Worm (Caenorhabditis elegans) whole organism, mixed stage, embryonic: ENCODE results near the gene bgal-2.

Experiments
- ces-1 ChIP-seq: fragments of 150-350 bp; optimal IDR thresholded peaks from 2 replicates; lab custom pipeline; 2014; ENCODE audit warnings: missing biosample characterization, missing genetic modification reagents, missing genetic modification characterization
- elt-1 ChIP-seq: sonication (generic microtip); optimal IDR thresholded peaks from 2 replicates; lab custom pipeline; 2017; ENCODE audit warnings: missing genetic modification characterization, mild to moderate bottlenecking, missing compliant biosample characterization, antibody characterized with exemption, moderate library complexity, borderline replicate concordance; ENCODE audit not compliant: insufficient read depth
- flh-1 ChIP-seq: fragments of 200-800 bp; sonication (Bioruptor generic); optimal IDR thresholded peaks from 2 replicates; lab custom pipeline; 2018; ENCODE audit warnings: mild to moderate bottlenecking, missing genetic modification characterization, moderate library complexity, missing compliant biosample characterization
- nhr-12 ChIP-seq: fragments of 150-350 bp; optimal IDR thresholded peaks from 2 replicates; lab custom pipeline; 2014; ENCODE audit warnings: missing biosample characterization, missing genetic modification characterization
- nhr-237 ChIP-seq: fragments of 150-350 bp; optimal IDR thresholded peaks from 2 replicates; lab custom pipeline; 2014; ENCODE audit warnings: missing biosample characterization, missing genetic modification characterization
- nhr-28 ChIP-seq: fragments of 150-350 bp; optimal IDR thresholded peaks from 2 replicates; lab custom pipeline; 2014; ENCODE audit warnings: missing biosample characterization, missing genetic modification characterization
- nhr-76 ChIP-seq: sonication (generic microtip); optimal IDR thresholded peaks from 2 replicates; lab custom pipeline; 2017; ENCODE audit warnings: missing biosample characterization, missing genetic modification characterization
- pha-4 ChIP-seq: fragments of 150-350 bp; optimal IDR thresholded peaks from 2 replicates; lab custom pipeline; 2018; ENCODE audit warnings: missing biosample characterization, missing genetic modification reagents, missing genetic modification characterization
- unc-39 ChIP-seq: fragments of 150-350 bp; optimal IDR thresholded peaks from 2 replicates; lab custom pipeline; 2014; ENCODE audit warnings: missing biosample characterization, missing genetic modification characterization
- unc-62 ChIP-seq: fragments of 150-350 bp; optimal IDR thresholded peaks from 2 replicates; lab custom pipeline; 2014; ENCODE audit warnings: missing biosample characterization, missing genetic modification reagents, missing genetic modification characterization

DNA sequence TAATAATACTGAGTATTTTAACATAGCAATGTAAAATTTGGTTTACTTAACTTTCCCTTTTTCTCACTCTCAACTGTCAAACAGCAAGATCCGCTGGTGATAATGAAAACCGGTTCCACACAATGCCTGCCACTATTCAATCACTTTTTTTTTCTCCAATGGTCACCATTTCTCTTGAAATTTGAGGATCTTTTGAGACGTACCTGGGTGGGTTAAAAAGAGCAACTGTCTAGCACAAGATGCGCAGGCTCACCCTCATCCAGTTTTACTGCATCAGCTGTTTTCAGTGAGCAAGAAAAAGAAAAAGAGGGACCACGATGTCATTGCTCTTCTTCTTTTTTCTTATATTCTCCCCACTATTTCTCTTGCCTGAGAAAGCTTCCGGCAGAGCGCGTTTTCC is 24.0 kb downstream of the bgal-2 start:
- TF ChIP-seq nhr-76 (tag; lab: Kevin White, UChicago) (no peak), nhr-237 (tag; lab: Kevin White, UChicago) (no peak), pha-4 (tag; lab: Kevin White, UChicago) (no peak), nhr-28 (tag; lab: Kevin White, UChicago) (no peak), nhr-12 (tag; lab: Kevin White, UChicago) (no peak), unc-62 (no peak), elt-1 (tag; lab: Kevin White, UChicago) (no peak), flh-1 (GFP tag; lab: Kevin White, UChicago) (no peak), ces-1 (GFP tag; lab: Kevin White, UChicago) (no peak), unc-39 (tag; lab: Kevin White, UChicago) (no peak)
